Worm (Caenorhabditis elegans): ENCODE data around the gene mans-2.

Gene mans-2

DNA sequence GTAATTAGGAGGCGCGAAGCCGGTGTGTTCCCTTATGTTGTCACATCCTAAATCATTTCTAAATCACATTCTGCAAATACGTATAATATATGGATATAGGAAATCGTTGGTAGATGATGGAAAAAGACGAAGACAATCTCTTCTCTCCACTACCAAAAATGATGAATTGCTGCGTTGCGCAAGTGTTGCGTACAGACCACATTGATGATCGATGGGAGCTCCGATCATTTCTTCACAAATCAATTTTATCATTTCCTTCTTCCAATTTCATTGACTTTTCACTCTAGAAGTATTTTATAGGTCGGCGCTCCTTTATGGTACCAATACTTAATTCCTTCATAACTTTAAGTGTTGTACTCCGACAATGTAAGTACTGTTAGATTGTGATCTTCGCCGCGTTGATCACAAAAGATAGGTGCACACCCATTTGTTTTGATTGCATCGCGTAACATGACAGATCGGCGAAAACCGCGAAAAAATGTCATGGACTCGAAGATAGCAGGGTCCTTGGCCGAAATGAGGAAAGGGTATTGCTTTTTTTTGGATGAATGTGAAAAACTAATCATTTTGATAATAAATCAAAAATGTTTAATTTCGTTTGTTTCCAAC is 35.7 kb downstream of the mans-2 start:
- no peak for TF ChIP-seq aly-2 (tag; optimal IDR thresholded peaks at IDR 0.05)
- TF ChIP-seq nhr-85 (tag): peak; percentile 39
- TF ChIP-seq unc-98 (GFP tag; IDR thresholded peaks at IDR 0.05): no peak
- no peak for TF ChIP-seq lin-35 (GFP tag; optimal IDR thresholded peaks at IDR 0.05)
- no peak for TF ChIP-seq dpl-1 (GFP tag; optimal IDR thresholded peaks at IDR 0.05)
- no peak for TF ChIP-seq dsc-1 (tag; optimal IDR thresholded peaks at IDR 0.05)
- TF ChIP-seq fkh-8 (tag; optimal IDR thresholded peaks at IDR 0.05): no peak
- TF ChIP-seq blmp-1 (tag; optimal IDR thresholded peaks at IDR 0.05): peak; percentile 41
- no peak for TF ChIP-seq ceh-63 (GFP tag; optimal IDR thresholded peaks at IDR 0.05)
- no peak for TF ChIP-seq lin-14 (GFP tag; optimal IDR thresholded peaks at IDR 0.05)

DNA sequence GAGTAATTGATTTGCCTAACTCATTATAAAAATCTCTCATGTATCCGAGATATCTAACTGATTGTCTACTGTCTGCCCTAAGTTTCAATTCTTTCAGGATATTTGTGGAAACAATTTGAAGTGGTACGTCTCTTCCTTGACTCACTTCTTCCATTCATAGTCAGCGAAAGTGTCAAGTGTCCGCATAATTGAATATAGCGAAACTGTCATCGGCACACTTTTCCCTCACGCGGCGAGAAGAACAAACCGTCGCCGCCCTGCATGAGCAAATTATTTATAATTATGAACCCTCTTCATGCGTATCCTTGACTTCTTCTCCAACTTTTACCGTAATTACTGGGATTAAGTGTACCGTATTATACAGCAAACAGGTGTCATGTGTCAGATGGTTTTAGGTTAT is 36.7 kb downstream of the mans-2 start:
- TF ChIP-seq dpl-1 (GFP tag; optimal IDR thresholded peaks at IDR 0.05) (no peak), nhr-85 (tag) (peak; percentile 59), blmp-1 (tag; optimal IDR thresholded peaks at IDR 0.05) (peak; percentile 54)

DNA sequence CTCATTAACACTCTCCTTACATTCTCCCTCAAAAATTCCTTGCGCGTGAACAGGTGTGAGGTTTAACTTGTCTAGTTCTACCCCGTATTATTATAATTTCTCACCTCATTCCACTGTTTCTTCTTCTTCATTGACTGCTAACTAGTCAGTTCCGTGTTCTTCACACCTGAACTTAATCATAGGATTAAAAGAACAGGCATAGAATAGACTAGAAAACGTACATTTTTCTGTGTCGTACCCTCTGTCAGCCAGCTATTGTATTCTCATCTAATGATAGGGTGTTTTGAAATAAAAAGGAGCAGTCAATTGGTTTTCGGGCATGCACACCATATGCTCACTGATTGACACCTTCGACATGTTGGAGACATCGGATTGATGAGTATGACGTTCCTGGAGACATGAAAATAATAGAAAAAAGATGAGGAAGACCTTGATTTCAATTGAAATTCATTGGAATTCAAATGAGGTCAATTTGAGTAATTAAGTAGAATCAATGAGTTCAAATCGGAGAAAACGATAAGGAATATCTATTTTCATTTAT is 37.8 kb downstream of the mans-2 start:
- TF ChIP-seq fkh-4 (tag; optimal IDR thresholded peaks at IDR 0.05; ENCODE audit: borderline replicate concordance): no peak
- TF ChIP-seq C34B4.2 (tag; optimal IDR thresholded peaks at IDR 0.05): no peak

DNA sequence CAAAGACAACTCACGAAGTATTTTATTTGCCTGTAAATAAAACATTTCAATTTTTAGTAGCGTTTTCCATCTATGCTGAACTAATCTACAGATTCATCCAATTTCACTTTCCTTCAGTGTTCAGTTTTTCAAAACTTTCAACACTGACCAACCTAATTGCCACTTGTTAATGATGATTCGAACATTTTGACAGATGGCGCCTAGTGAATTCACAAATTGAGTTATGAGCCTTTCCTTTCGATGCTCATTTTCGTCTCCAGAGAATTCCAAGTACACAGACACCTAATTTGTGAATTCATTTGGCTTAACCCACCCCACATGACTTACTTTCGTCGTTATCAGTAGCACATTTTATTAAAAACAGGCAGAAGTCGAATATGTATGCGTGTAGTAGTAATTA is 38.5 kb downstream of the mans-2 start:
- TF ChIP-seq C16A3.4 (tag; optimal IDR thresholded peaks at IDR 0.05) (no peak), ceh-8 (GFP tag; optimal IDR thresholded peaks at IDR 0.05) (peak; percentile 12)

DNA sequence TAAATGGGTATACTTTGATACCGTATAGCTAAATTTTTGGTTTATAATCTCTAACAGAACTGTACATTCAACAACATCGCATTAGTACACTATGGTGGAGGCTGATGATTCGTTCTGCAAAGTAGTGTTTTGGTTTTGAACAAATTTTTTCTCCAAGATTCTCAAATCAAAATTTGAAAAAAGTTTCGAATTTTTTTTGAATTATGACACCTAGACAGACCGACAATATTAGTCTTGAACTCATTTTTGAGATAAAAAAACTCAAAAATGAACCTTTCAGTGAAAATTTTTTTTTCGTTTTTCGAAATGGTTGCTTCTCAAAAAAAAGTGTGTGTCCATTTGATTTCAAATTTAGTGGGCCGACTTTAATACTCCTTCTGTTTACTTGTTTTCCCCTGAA is 39.9 kb downstream of the mans-2 start:
- TF ChIP-seq fkh-4 (tag; optimal IDR thresholded peaks at IDR 0.05; ENCODE audit: borderline replicate concordance) (no peak), fos-1 (tag; optimal IDR thresholded peaks at IDR 0.05) (no peak), aly-2 (tag; optimal IDR thresholded peaks at IDR 0.05) (no peak), lir-3 (tag; optimal IDR thresholded peaks at IDR 0.05; ENCODE audit: poor library complexity) (no peak), hlh-17 (GFP tag; optimal IDR thresholded peaks at IDR 0.05; ENCODE audit: borderline replicate concordance) (no peak), lin-13 (GFP tag; optimal IDR thresholded peaks at IDR 0.05) (no peak), nhr-85 (tag) (no peak), zip-4 (GFP tag; optimal IDR thresholded peaks at IDR 0.05) (no peak)

DNA sequence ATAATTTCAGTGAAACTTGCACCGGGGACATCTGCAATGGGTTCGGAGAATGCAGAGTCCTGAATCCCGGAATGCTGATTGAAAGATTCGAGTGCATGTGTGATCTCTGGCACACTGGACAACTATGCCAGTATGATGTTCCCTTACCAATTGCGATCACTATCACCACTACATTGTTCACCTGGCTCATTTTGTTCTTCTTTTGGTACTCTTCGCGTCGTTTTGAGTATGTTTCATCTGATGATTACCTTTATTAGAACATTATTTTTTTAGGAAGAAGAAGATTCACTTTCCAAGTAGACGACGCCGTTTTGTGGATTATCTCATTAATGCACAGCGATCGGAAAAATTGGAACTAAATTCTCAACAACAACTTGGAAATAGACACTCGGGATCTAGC is 41.5 kb downstream of the mans-2 start:
- TF ChIP-seq nhr-28 (tag; optimal IDR thresholded peaks at IDR 0.05) (no peak), nhr-11 (tag; optimal IDR thresholded peaks at IDR 0.05) (no peak), unc-30 (tag; optimal IDR thresholded peaks at IDR 0.05) (no peak), nhr-19 (GFP tag; conservative IDR thresholded peaks at IDR 0.05) (no peak), egl-27 (tag; optimal IDR thresholded peaks at IDR 0.05) (no peak), ceh-88 (GFP tag; IDR thresholded peaks at IDR 0.05) (no peak), sptf-1 (tag; optimal IDR thresholded peaks at IDR 0.05) (no peak), grh-1 (GFP tag; IDR thresholded peaks at IDR 0.05) (no peak), snpc-4 (tag; optimal IDR thresholded peaks at IDR 0.05) (no peak), mep-1 (tag; optimal IDR thresholded peaks at IDR 0.05) (no peak)

DNA sequence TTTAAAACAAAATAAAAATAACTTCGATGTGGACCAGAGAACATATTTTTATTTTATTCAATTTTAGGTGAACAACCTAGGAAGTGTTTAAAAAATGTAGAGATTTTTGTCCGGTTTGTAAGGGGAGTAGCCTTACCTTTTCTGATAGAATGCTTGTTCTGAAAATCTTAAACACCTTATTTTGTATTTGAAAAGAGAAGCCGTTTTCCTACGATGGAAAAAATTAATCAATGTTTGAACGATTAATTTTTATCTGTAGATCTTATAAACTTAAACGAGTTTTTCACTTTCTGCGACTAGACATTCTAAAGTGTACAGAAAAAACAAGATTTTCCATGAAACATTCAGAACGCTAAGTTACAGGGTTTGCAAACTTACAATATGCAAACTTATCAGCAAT is 43.0 kb downstream of the mans-2 start, which contains the start of gene F58H1.6:
Gene F58H1.6, plus strand, starts transcription at position 301 of the 400 bp plus-strand sequence.
- TF ChIP-seq efl-3 (GFP tag; optimal IDR thresholded peaks at IDR 0.05): no peak
- TF ChIP-seq nhr-90 (tag; optimal IDR thresholded peaks at IDR 0.05; ENCODE audit: poor library complexity): no peak
- no peak for TF ChIP-seq nhr-76 (tag; optimal IDR thresholded peaks at IDR 0.05)
- TF ChIP-seq nhr-47 (tag; optimal IDR thresholded peaks at IDR 0.05): no peak
- TF ChIP-seq skn-1 (tag; optimal IDR thresholded peaks at IDR 0.05): no peak
- no peak for TF ChIP-seq nhr-237 (tag; optimal IDR thresholded peaks at IDR 0.05)
- no peak for TF ChIP-seq elt-3 (tag; optimal IDR thresholded peaks at IDR 0.05)
- no peak for TF ChIP-seq fkh-10 (GFP tag; optimal IDR thresholded peaks at IDR 0.05)
- no peak for TF ChIP-seq zip-4 (GFP tag; optimal IDR thresholded peaks at IDR 0.05)
- no peak for TF ChIP-seq efl-1 (optimal IDR thresholded peaks at IDR 0.05)
- TF ChIP-seq efl-1 (GFP tag; optimal IDR thresholded peaks at IDR 0.05 in 1 of 2): no peak
- no peak for TF ChIP-seq ama-1 (optimal IDR thresholded peaks at IDR 0.05)
- TF ChIP-seq elt-2 (tag; optimal IDR thresholded peaks at IDR 0.05): no peak
- no peak for TF ChIP-seq ets-5 (GFP tag; IDR thresholded peaks at IDR 0.05)
- no peak for TF ChIP-seq mef-2 (tag; optimal IDR thresholded peaks at IDR 0.05)
